Fruit fly (Drosophila melanogaster) whole organism, adult: ENCODE results near the gene Npc2c.

Source experiments
- CG12768 ChIP-seq: fragments of 200-800 bp; sonication (Bioruptor generic); optimal IDR thresholded peaks from 2 replicates; lab custom pipeline; 2017; ENCODE audit warnings: missing biosample characterization, missing genetic modification characterization, mild to moderate bottlenecking, moderate library complexity, missing genetic modification reagents
- CG5204 ChIP-seq: fragments of 200-800 bp; sonication (Bioruptor generic); optimal IDR thresholded peaks from 2 replicates; lab custom pipeline; 2016; ENCODE audit warnings: missing biosample characterization, missing genetic modification characterization
- CG7101 ChIP-seq: fragments of 200-800 bp; sonication (Bioruptor generic); optimal IDR thresholded peaks from 2 replicates; lab custom pipeline; 2018; ENCODE audit warnings: missing biosample characterization, mild to moderate bottlenecking, missing genetic modification characterization, moderate library complexity
- tj ChIP-seq: fragments of 200-800 bp; sonication (Bioruptor generic); optimal IDR thresholded peaks from 3 replicates; lab custom pipeline; 2017; ENCODE audit warnings: missing biosample characterization, mild to moderate bottlenecking, missing genetic modification characterization, moderate library complexity

DNA sequence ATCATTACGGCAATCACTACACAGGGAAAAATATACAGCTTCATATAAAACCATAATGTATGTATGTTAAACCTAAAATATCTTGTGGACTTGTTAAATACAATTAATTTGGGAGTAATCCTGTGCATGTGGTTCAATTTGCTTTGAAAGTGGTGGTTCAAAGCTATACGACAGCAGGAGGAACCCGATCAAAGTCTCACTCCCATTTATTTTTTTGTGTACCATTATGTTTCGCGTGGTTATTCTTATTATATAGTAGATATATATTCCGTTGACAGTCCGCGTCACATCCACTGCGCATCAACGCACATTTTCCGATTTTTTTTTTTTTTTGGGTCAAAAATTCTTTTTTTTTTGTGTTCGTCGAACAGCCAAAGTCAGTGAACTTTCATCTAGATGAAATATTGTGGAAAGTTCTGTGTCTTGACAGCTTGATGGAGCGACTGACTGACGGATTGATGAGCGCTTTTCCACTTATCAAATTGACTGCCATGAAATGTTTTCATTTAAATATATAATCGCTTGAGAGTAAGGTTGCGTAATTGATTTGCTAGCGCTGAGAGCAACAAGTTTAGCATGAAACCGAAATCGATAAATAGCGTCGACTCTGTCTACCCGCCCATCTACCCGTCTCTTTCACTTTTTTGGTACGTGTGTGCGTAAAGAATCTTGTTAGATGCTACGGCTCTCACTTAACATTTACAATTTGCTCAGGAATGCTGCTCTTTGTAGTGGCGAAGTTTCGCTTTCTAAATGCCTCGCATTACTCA, 26.9 kb upstream of the Npc2c start:
- no peak for TF ChIP-seq CG7101
- TF ChIP-seq tj (GFP tag; lab: Kevin White, UChicago), result no peak
- no peak for TF ChIP-seq CG5204 (GFP tag; lab: Kevin White, UChicago)
- TF ChIP-seq CG12768 (GFP tag; lab: Kevin White, UChicago), result no peak
